Worm (Caenorhabditis elegans): ENCODE data around the gene F41E6.15.

Gene F41E6.15

DNA sequence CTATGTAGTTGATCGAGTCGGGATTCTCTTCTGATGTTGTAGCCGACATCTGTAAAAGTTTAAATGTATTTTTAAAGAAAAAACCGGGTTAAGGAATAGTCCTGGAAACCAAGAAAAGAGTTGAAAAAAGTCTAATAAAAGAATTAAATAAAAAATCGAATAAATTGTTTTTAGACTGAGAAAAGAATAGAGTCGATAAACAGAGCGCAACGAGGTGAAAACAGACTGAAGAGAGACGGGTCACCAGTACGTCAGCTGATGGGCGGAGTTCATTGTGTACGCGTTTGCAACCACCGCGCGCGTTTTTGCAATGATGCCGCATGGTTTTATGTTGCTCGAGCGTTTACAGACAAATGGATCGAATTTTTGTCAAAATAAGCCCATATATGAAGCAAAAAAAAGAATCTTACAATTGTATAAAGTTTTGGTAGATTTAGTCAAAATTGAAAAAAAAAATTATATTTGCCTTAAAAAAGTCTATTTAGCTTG, 28.8 kb upstream of the F41E6.15 start, which contains the start of gene atg-18 (continued):
- TF ChIP-seq hlh-30 (tag; optimal IDR thresholded peaks at IDR 0.05; ENCODE audit: insufficient read depth) = peak; percentile 95
- peak; percentile 70 for TF ChIP-seq sox-4 (tag; optimal IDR thresholded peaks at IDR 0.05)
- peak; percentile 38 for TF ChIP-seq ceh-18 (tag; optimal IDR thresholded peaks at IDR 0.05)
- TF ChIP-seq ceh-9 (tag; optimal IDR thresholded peaks at IDR 0.05) = no peak
- TF ChIP-seq ceh-24 (tag; optimal IDR thresholded peaks at IDR 0.05) = no peak
- no peak for TF ChIP-seq elt-4 (tag; optimal IDR thresholded peaks at IDR 0.05)
- peak; percentile 68 for TF ChIP-seq ceh-2 (tag; optimal IDR thresholded peaks at IDR 0.05)
- no peak for TF ChIP-seq T23F11.4 (GFP tag; optimal IDR thresholded peaks at IDR 0.05)
- TF ChIP-seq tbx-2 (tag; optimal IDR thresholded peaks at IDR 0.05) = peak; percentile 82
- TF ChIP-seq ceh-22 (tag; optimal IDR thresholded peaks at IDR 0.05) = no peak
- peak; percentile 35 for TF ChIP-seq nhr-232 (tag; optimal IDR thresholded peaks at IDR 0.05)
- no peak for TF ChIP-seq pha-4 (tag; optimal IDR thresholded peaks at IDR 0.05)
- peak; percentile 21 for TF ChIP-seq sdc-2 (tag; optimal IDR thresholded peaks at IDR 0.05)
- no peak for TF ChIP-seq pros-1 (tag; optimal IDR thresholded peaks at IDR 0.05)
- no peak for TF ChIP-seq ceh-48 (tag; optimal IDR thresholded peaks at IDR 0.05)
- peak; percentile 51 for TF ChIP-seq ceh-14 (tag; optimal IDR thresholded peaks at IDR 0.05)
- peak; percentile 2 for TF ChIP-seq tbx-7 (tag; optimal IDR thresholded peaks at IDR 0.05)

DNA sequence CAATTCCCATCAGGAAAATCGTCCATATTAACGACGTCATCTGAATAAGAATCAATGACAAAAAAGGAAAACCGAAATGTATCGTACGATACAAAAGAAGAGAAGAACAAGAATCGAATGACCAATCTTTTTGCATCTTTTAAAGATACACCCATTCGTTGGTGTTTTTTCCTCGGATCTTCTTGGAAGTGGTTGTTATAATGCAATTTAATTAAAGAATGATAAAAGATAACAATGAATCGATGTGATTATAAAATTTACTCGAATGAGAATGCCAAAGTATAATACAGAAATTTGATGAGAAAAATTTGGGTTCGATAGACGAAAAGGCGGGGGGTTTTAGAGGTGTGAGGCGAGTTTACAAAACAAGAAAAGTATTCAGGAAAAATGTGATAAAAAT, 26.5 kb upstream of the F41E6.15 start, which contains the start of gene F41E6.12:
Gene F41E6.12 (minus strand): TSS at position 101 of the 400 bp plus-strand sequence.
- TF ChIP-seq ttx-3 (tag; optimal IDR thresholded peaks at IDR 0.05) (no peak), pag-3 (tag; optimal IDR thresholded peaks at IDR 0.05; ENCODE audit: borderline replicate concordance) (no peak), unc-86 (tag; optimal IDR thresholded peaks at IDR 0.05) (no peak), dmd-4 (tag; optimal IDR thresholded peaks at IDR 0.05; ENCODE audit: borderline replicate concordance) (no peak), npax-4 (tag; optimal IDR thresholded peaks at IDR 0.05) (no peak), ceh-18 (tag; optimal IDR thresholded peaks at IDR 0.05) (no peak), fkh-6 (tag; optimal IDR thresholded peaks at IDR 0.05) (no peak), sox-4 (tag; optimal IDR thresholded peaks at IDR 0.05) (no peak), ceh-24 (tag; optimal IDR thresholded peaks at IDR 0.05) (no peak), hlh-13 (GFP tag; optimal IDR thresholded peaks at IDR 0.05) (no peak), unc-3 (GFP tag; conservative IDR thresholded peaks at IDR 0.05) (no peak), unc-3 (tag; optimal IDR thresholded peaks at IDR 0.05) (no peak), K09A11.1 (tag; optimal IDR thresholded peaks at IDR 0.05; ENCODE audit: insufficient read depth) (no peak), ztf-16 (tag; optimal IDR thresholded peaks at IDR 0.05) (no peak), madf-2 (tag; optimal IDR thresholded peaks at IDR 0.05) (no peak), sdc-2 (tag; optimal IDR thresholded peaks at IDR 0.05) (no peak), hlh-30 (tag; optimal IDR thresholded peaks at IDR 0.05; ENCODE audit: insufficient read depth) (no peak)

DNA sequence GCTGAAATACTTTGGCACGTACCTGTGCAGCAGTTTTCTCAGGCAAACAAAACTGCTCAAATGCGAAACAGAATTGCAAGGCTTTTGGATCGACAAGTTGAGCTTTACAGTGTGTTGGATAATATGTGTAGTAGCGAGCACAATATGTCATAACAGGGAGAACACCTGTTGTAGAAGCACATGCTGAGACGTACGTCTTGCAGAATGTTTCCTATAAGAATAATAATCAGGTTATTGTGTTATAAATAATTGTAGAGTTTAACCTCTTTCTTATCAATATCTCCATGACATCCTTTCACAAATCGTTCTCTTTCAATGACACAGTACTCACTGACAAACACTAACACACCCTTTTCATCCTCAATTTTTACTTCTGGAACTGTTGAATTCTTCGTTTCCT, 25.0 kb upstream of the F41E6.15 start:
- TF ChIP-seq che-1 (tag; optimal IDR thresholded peaks at IDR 0.05) (no peak), K09A11.1 (tag; optimal IDR thresholded peaks at IDR 0.05; ENCODE audit: insufficient read depth) (no peak), dve-1 (tag; optimal IDR thresholded peaks at IDR 0.05) (no peak), syd-9 (tag; optimal IDR thresholded peaks at IDR 0.05) (no peak), pha-2 (tag; optimal IDR thresholded peaks at IDR 0.05) (no peak), K02D7.2 (tag; optimal IDR thresholded peaks at IDR 0.05) (no peak), T23F11.4 (GFP tag; optimal IDR thresholded peaks at IDR 0.05) (no peak), sox-4 (tag; optimal IDR thresholded peaks at IDR 0.05) (no peak), unc-55 (GFP tag; optimal IDR thresholded peaks at IDR 0.05) (no peak), pat-9 (tag; optimal IDR thresholded peaks at IDR 0.05) (no peak), odd-2 (tag; optimal IDR thresholded peaks at IDR 0.05) (no peak), tbx-2 (tag; optimal IDR thresholded peaks at IDR 0.05) (no peak), gmeb-2 (tag; optimal IDR thresholded peaks at IDR 0.05) (no peak), fax-1 (tag; optimal IDR thresholded peaks at IDR 0.05) (no peak), hlh-6 (tag; optimal IDR thresholded peaks at IDR 0.05) (no peak), nfya-1 (tag; optimal IDR thresholded peaks at IDR 0.05) (no peak)

Measured in whole organism, late embryonic.